Worm (Caenorhabditis elegans) whole organism, late embryonic: ENCODE measurements around the gene C30F2.5.

ENCODE experiments used
- C08G9.2 ChIP-seq: sonication (generic microtip); optimal IDR thresholded peaks from 2 replicates; lab custom pipeline; 2016; ENCODE audit warnings: mild to moderate bottlenecking, missing genetic modification characterization, moderate library complexity, missing compliant biosample characterization
- ceh-45 ChIP-seq: fragments of 200-800 bp; sonication (Bioruptor generic); IDR thresholded peaks from 2 replicates; pipeline ENCODE4 v1.3.6; 2022; ENCODE audit warnings: missing genetic modification reagents, missing genetic modification characterization, missing compliant biosample characterization
- ceh-9 ChIP-seq: sonication (generic microtip); optimal IDR thresholded peaks from 2 replicates; lab custom pipeline; 2016; ENCODE audit warnings: mild to moderate bottlenecking, missing genetic modification characterization, inconsistent platforms, missing compliant biosample characterization
- hlh-30 ChIP-seq: sonication (generic microtip); optimal IDR thresholded peaks from 2 replicates; lab custom pipeline; 2017; ENCODE audit warnings: antibody characterized with exemption, missing genetic modification characterization, missing compliant biosample characterization; ENCODE audit not compliant: insufficient read depth
- npax-4 ChIP-seq: sonication (generic microtip); optimal IDR thresholded peaks from 2 replicates; lab custom pipeline; 2016; ENCODE audit warnings: missing genetic modification characterization, missing compliant biosample characterization
- pha-4 ChIP-seq: fragments of 150-350 bp; optimal IDR thresholded peaks from 2 replicates; lab custom pipeline; 2018; ENCODE audit warnings: missing biosample characterization, missing genetic modification reagents, missing genetic modification characterization
- sox-4 ChIP-seq: sonication (generic microtip); optimal IDR thresholded peaks from 2 replicates; lab custom pipeline; 2017; ENCODE audit warnings: mild to moderate bottlenecking, missing genetic modification characterization, inconsistent platforms, missing compliant biosample characterization
- unc-42 ChIP-seq: sonication (generic microtip); optimal IDR thresholded peaks from 2 replicates; lab custom pipeline; 2016; ENCODE audit warnings: missing genotype, missing genetic modification characterization, missing compliant biosample characterization

- TF ChIP-seq pha-4 (no peak), C08G9.2 (tag; lab: Kevin White, UChicago) (no peak), npax-4 (tag; lab: Kevin White, UChicago) (no peak), ceh-45 (GFP tag; lab: Robert Waterston, UW) (no peak), sox-4 (tag; lab: Kevin White, UChicago) (no peak), hlh-30 (no peak), ceh-9 (tag; lab: Kevin White, UChicago) (no peak), unc-42 (tag; lab: Kevin White, UChicago) (no peak)
Measured at ce11 chrX:16140822-16141221, 46.4 kb downstream of the C30F2.5 start.
